Fruit fly (Drosophila melanogaster): Measurements from ENCODE around the gene nerfin-2.

nerfin-2 gene

DNA sequence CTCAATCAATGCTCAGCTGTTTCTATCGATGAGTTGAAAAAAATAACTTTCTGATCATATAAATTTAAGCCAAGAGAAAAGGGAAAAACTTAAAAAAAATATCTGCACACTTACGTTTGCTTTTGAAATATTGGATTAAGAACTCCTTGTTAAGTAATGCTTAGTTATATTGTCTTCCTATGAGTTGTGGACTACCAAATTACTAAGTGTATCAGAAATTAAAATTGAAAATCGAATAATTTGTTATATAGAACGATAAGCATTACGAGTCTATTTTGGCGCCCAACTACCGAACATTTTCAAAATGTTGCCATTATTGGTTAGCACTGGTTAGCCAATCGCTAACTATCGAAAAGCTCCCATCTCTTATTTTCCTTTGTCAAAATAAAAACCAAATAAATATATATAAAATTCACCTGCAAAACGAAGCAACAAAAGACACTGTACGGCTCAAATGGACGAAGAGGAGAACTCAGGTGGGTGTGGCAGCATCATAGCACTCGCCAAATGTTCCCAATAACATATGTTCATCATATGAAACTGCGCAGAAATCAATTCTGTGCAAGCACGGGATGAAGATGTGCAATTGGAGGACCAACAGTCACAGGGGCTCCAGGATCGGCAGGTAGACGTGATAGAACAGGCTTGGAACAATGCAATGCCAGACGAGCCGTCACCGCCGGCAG lies 21.9 kb upstream of the nerfin-2 start, which contains the start of gene ohgt:
ohgt (plus strand) TSS at position 358 of the 686 bp plus-strand sequence.
- peak; percentile 8 for TF ChIP-seq CG17801 (GFP tag; optimal IDR thresholded peaks at IDR 0.05; ENCODE audit: partially characterized antibody)

DNA sequence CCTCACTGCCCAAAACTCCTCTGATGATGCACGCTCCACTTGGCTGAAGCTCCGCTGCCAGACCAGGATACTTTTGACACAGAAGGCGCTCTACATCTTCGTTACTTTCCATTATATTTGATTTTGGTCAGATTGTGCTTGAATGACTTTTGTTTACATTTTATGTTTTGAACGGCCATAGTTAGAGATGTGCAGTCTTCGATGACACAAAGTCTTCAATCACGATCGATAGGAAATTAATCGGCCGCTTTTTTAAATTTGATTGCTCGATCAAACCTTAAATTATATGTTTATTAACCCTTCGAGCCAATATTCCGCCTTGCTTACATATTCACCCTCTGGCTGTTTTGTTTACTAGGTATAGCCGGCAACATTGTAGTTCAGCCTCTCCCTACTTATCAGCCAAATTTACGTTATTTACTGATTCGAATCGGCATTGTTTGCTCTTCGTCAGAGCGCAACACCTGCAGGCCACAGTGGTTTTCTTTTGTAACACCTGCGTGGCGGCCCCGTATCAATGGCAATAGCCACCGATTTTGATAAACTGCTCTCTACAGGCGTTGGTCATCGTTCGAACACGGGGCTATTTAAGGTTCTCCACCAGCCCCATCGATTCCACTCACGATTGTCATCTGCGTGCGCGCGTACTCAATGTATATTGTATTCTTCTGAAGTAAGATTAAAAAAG lies 18.1 kb upstream of the nerfin-2 start, which contains the start of the genes Fancl and Npc2e:
Fancl (minus strand) TSS at position 175 of the 688 bp plus-strand sequence.
Npc2e (plus strand) TSS at position 638 of the 688 bp plus-strand sequence.
- no peak for TF ChIP-seq CG17801 (GFP tag; optimal IDR thresholded peaks at IDR 0.05; ENCODE audit: partially characterized antibody)

DNA sequence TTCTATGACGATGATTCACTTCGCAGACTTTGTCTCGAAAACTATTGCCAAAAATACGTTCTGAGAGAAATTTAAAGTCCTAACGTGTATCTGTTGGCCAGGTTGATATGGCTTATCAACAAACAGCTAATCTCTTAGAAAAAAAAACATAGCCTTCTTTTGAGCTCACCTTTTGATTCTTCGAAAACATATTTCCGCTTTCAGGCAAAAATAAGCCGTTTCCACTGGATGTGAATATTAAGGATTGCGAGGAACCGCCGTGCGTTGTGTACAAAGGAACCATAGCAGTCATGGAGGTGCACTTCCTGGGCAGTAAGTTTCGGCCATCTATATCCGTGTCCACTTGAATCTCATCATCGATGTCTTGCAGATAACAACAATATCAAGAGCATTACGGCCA lies 17.4 kb upstream of the nerfin-2 start:
- no peak for TF ChIP-seq CG17801 (GFP tag; optimal IDR thresholded peaks at IDR 0.05; ENCODE audit: partially characterized antibody)

DNA sequence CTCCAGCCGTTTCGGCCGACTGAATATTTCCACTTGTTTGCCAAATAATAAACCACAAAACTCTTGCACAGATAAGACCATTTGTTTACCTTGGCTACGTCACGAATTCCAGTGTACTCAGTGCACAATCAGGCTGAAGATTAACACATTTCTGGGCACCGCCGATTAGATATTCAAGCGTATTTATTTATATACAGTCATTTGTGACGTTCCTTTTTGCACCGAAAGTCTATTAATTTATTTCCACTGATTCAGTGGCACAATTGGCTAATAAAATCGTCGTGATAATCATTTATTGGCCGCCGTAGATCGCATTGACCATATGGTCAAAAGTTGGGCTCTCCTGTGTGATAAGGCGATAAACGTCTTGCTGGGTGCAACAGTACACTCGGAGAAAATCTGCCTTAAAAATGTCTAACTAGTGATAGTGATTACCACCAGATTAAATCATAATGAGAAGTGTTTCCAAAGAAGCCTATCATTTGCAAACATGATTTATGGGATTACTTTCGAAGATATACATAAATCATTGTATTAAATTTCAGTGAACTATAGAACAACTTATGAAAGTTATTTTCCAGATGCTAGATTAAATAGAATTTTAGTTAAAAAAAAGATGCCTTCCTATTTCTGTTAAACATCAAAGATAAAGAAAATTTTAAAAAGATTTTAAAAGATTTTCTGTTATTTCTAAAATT lies 16.5 kb upstream of the nerfin-2 start:
- peak; percentile 45 for TF ChIP-seq CG17801 (GFP tag; optimal IDR thresholded peaks at IDR 0.05; ENCODE audit: partially characterized antibody)

DNA sequence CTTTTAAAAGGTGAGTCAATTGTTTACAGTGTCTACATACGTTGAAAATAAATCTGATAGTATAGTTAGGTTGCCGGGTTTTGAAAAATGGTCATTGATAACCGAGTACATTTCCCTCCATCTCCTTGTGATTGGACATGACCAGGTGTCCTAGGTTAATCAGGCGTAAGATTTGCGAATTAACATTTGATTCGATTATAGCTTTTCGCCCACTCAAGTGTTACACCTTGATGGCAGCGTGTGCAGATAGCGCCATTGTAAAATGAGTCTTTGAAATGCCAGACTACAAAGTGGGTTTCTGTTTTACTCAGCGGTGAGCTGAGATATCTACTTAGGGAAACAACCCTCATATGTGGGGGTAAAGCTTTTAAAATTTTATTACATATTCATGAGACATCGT lies 15.9 kb upstream of the nerfin-2 start:
- no peak for TF ChIP-seq CG17801 (GFP tag; optimal IDR thresholded peaks at IDR 0.05; ENCODE audit: partially characterized antibody)

DNA sequence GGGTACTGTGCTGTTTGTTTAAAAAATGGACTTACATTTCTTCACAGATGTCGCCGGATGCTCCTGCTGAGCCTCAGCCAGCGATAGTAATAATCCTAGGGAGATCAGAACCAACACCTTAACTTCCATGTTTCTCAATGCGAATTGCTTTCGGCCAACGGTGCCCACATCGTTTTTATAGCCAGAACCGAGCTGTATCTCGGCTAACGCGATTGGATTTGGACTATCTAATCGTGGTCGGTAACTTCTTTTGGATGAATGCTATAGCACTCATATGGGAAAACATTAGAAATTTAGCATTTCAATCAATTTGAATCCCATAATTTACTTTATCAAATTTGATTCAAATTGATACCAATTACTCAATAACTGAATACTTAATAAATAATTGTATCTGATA lies 15.0 kb upstream of the nerfin-2 start, which contains the start of gene Npc2d:
Npc2d (minus strand) TSS at position 133 of the 400 bp plus-strand sequence.
- TF ChIP-seq CG17801 (GFP tag; optimal IDR thresholded peaks at IDR 0.05; ENCODE audit: partially characterized antibody) = no peak

DNA sequence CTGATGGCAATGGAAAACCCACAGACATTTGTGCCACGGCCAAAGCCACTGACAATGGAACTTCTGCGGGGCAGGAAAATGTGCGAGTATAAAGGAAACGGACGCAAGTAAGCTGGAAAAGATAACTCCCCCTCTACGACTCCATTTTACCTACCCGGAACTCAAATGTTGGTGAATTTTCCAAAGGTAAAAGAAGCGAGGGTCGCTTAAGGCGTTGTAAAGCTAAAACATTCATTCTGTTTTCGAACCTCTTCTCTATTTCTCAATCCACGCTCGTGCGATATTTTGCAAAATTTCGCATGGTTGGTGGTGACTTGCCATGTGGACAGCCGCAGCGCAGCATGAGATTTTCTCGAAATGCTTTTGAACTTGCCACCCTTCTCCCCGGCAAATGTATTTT lies 14.3 kb upstream of the nerfin-2 start:
- no peak for TF ChIP-seq CG17801 (GFP tag; optimal IDR thresholded peaks at IDR 0.05; ENCODE audit: partially characterized antibody)

DNA sequence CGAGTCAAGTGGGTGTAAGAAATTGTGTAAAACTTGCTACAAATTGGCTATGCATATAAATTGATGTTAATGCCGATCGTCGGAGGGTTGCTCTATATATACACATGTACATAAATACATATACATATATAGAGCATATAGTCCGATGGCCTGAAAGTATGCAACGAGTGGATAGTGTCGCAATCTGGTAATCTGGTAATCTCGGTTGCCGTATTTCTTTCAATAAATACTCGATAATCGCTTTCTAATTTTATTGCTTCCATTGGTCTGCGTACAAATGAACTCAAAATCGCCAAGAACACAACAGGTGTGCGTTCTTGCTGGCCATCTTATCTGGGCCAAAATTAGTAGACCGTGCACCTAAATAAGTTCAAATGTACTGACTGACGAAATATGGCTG lies 11.6 kb upstream of the nerfin-2 start:
- TF ChIP-seq CG17801 (GFP tag; optimal IDR thresholded peaks at IDR 0.05; ENCODE audit: partially characterized antibody) = no peak

DNA sequence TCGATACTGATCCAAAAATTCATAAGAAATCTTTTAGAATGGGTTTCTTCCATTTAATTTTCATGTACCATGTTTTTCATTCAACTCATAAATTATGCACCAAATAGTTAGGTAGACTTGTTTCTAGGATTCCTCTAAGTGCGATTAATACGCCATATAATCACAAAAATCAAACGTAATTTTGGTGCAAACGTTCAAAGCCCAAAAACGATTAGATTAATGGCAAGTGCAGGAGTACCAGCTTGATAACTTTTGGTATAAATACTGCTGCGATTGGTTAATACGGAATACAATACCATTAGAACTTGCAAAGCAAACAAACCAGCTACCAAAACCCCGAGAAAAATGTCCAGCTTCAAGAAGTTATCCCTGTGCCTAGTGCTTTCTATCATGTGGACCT lies 11.0 kb upstream of the nerfin-2 start, which contains the start of gene Npc2c:
Npc2c (plus strand) TSS at position 301 of the 400 bp plus-strand sequence.
- no peak for TF ChIP-seq CG17801 (GFP tag; optimal IDR thresholded peaks at IDR 0.05; ENCODE audit: partially characterized antibody)

DNA sequence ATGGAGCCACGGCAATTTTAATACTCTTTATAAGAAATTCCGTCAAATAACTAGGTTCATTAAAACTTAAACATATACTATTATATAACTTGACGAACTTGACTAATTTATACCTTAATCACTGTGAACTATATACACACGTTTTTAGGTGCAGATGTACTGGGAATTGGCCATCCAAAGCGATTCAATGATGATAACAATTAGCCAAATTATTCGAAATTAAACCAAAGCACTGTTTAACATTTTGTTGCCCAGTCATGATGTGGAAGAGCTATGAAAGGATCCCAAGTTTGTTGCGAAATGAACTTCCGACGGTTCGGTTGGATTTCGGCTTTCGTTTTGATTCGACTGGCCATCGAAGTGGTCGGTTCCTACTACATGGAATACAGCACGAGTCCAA lies 8.6 kb upstream of the nerfin-2 start, which contains the start of gene CG33630:
CG33630 (plus strand) TSS at position 301 of the 400 bp plus-strand sequence.
- no peak for TF ChIP-seq CG17801 (GFP tag; optimal IDR thresholded peaks at IDR 0.05; ENCODE audit: partially characterized antibody)

DNA sequence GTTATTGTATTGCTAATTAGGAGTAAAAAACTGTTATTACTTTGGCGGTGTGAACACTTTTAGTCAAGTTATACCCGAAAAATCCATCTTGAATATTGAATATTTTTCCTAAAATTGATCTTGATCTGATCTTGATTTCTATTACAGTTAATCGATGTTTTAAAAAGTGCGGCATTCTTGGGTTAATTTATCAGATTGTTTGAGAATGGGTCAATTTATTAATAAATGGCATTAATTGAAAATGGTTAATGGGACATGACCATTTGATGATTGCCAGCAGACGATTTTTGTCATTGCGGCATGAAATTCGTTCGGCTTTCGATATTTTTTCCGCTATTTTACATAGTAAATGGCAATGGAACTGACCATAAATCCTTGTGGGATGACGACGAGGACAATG lies 7.2 kb upstream of the nerfin-2 start, which contains the start of gene CG33631:
CG33631 (plus strand) TSS at position 301 of the 400 bp plus-strand sequence.
- no peak for TF ChIP-seq CG17801 (GFP tag; optimal IDR thresholded peaks at IDR 0.05; ENCODE audit: partially characterized antibody)

DNA sequence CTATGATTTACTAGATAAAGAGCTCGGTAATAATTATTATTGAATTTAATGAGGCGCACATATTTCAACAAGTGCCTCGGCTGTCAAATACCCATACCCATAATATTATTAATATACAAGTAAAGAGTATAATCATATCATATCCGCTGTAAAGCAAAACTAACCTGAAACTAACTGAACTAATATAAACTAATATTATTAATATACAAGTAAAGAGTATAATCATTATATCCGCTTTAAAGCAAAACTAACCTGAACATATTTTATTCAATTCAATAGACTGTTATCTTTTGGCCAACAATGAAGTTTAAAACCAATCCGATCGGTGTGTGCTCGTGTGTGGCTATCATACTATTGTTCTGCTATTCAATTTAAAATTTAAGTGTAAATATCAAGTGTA lies 4.4 kb upstream of the nerfin-2 start, which contains the start of gene CG33783:
CG33783 (plus strand) TSS at position 301 of the 400 bp plus-strand sequence.
- no peak for TF ChIP-seq CG17801 (GFP tag; optimal IDR thresholded peaks at IDR 0.05; ENCODE audit: partially characterized antibody)

DNA sequence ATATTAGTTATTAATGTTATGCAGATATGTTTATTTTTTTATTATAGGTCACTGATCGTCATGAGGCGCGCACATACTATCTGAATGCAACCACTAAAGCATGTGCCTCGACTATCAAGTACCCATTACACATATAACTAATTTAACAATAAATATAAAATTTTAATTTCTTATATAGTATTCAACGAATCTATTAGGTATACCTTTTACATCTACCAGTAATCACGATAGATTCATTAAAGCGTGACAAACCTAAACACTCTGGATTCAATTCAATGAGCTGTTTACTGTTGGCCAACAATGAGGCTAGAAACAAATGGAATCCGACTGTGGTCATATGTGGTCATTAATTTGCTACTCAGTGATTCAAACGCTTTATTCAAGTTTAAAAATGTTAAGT lies 3.3 kb upstream of the nerfin-2 start, which contains the start of gene CG33784:
CG33784 (plus strand) TSS at position 301 of the 400 bp plus-strand sequence.
- no peak for TF ChIP-seq CG17801 (GFP tag; optimal IDR thresholded peaks at IDR 0.05; ENCODE audit: partially characterized antibody)

DNA sequence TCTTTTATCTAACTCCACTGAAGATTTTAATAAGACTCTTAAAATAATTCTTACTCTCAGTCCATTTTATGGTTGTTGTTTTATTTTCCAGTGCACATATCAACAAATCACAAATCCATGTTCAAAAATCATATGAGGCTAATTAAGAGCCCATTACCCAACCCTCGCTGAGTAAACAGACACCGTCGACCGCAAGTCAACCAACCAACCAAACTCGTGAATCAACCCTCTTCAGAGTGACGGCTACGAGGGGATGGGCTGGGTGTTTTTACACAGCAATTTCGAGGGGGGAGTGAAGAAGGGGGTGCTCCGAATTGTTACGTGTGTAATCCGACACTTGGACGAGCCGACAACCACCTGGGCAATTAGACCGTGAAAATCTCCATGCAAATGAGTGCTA lies 2.1 kb upstream of the nerfin-2 start:
- TF ChIP-seq CG17801 (GFP tag; optimal IDR thresholded peaks at IDR 0.05; ENCODE audit: partially characterized antibody) = no peak

DNA sequence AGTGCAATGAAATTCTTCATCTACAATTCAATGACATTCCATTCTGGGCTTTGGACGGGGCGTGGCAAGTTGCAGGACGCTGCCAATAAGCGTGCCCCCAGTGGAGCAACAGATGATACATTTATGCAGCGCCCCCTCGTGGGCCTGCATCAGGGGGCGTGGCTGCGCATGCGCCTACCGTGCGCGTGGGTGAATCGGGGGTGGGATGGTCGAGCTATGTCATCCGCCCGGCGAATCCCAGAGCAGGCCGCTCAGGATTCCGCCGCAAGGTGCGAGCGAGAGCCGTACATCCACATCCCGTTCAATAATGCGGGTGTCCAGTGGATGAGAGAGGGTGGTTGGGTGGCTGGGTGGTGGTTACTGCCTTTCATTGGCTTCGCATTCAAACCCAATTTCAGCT lies 722 bp upstream of the nerfin-2 start:
- no peak for TF ChIP-seq CG17801 (GFP tag; optimal IDR thresholded peaks at IDR 0.05; ENCODE audit: partially characterized antibody)

Measured in ovary, adult (tissue).